Worm (Caenorhabditis elegans) whole organism, mixed stage, embryonic: ENCODE results near the gene pals-25.
"Not testable (repeated sequence)": the region's sequence is repeated elsewhere in the genome, so short reads cannot be mapped to it uniquely, and the experiment has no call there.

Source experiments
- blmp-1 ChIP-seq: fragments of 150-350 bp; optimal IDR thresholded peaks from 2 replicates; lab custom pipeline; 2014; ENCODE audit warnings: missing biosample characterization, missing genetic modification characterization
- ceh-43 ChIP-seq: fragments of 200-800 bp; sonication (Bioruptor generic); optimal IDR thresholded peaks from 2 replicates; lab custom pipeline; 2018; ENCODE audit warnings: mild to moderate bottlenecking, missing genetic modification characterization, moderate library complexity, missing compliant biosample characterization
- ceh-83 ChIP-seq: fragments of 200-800 bp; sonication (Bioruptor generic); optimal IDR thresholded peaks from 2 replicates; lab custom pipeline; 2018; ENCODE audit warnings: mild to moderate bottlenecking, missing genetic modification characterization, missing compliant biosample characterization
- ces-1 ChIP-seq: fragments of 150-350 bp; optimal IDR thresholded peaks from 2 replicates; lab custom pipeline; 2014; ENCODE audit warnings: missing biosample characterization, missing genetic modification reagents, missing genetic modification characterization
- cnd-1 ChIP-seq: fragments of 200-800 bp; sonication (Bioruptor generic); optimal IDR thresholded peaks from 2 replicates; lab custom pipeline; 2018; ENCODE audit warnings: mild to moderate bottlenecking, missing genetic modification characterization, missing compliant biosample characterization
- drap-1 ChIP-seq: fragments of 200-800 bp; sonication (Bioruptor generic); optimal IDR thresholded peaks from 3 replicates; lab custom pipeline; 2018; ENCODE audit warnings: mild to moderate bottlenecking, missing genetic modification characterization, missing compliant biosample characterization
- elt-1 ChIP-seq: sonication (generic microtip); optimal IDR thresholded peaks from 2 replicates; lab custom pipeline; 2017; ENCODE audit warnings: missing genetic modification characterization, mild to moderate bottlenecking, missing compliant biosample characterization, antibody characterized with exemption, moderate library complexity, borderline replicate concordance; ENCODE audit not compliant: insufficient read depth
- elt-3 ChIP-seq: fragments of 150-350 bp; optimal IDR thresholded peaks from 2 replicates; lab custom pipeline; 2014; ENCODE audit warnings: missing biosample characterization, missing genetic modification characterization
- flh-1 ChIP-seq: fragments of 200-800 bp; sonication (Bioruptor generic); optimal IDR thresholded peaks from 2 replicates; lab custom pipeline; 2018; ENCODE audit warnings: mild to moderate bottlenecking, missing genetic modification characterization, moderate library complexity, missing compliant biosample characterization
- ham-2 ChIP-seq: fragments of 200-800 bp; sonication (Bioruptor generic); optimal IDR thresholded peaks from 2 replicates; lab custom pipeline; 2018; ENCODE audit warnings: mild to moderate bottlenecking, missing genetic modification characterization, missing compliant biosample characterization
- lin-13 ChIP-seq: fragments of 150-350 bp; optimal IDR thresholded peaks from 2 replicates; lab custom pipeline; 2014; ENCODE audit warnings: missing biosample characterization, missing genetic modification characterization
- lin-32 ChIP-seq: fragments of 200-800 bp; sonication (Bioruptor generic); optimal IDR thresholded peaks from 2 replicates; lab custom pipeline; 2018; ENCODE audit warnings: mild to moderate bottlenecking, missing genetic modification characterization, missing compliant biosample characterization
- lsy-2 ChIP-seq: fragments of 150-350 bp; optimal IDR thresholded peaks from 2 replicates; lab custom pipeline; 2014; ENCODE audit warnings: missing biosample characterization, missing genetic modification characterization
- mab-5 ChIP-seq: fragments of 150-350 bp; optimal IDR thresholded peaks from 2 replicates; lab custom pipeline; 2014; ENCODE audit warnings: missing biosample characterization, missing genetic modification characterization
- mep-1 ChIP-seq: fragments of 150-350 bp; optimal IDR thresholded peaks from 2 replicates; lab custom pipeline; 2017; ENCODE audit warnings: missing biosample characterization, missing genetic modification reagents, missing genetic modification characterization, inconsistent platforms
- mls-2 ChIP-seq: sonication (generic microtip); optimal IDR thresholded peaks from 2 replicates; lab custom pipeline; 2016; ENCODE audit warnings: mild to moderate bottlenecking, missing genetic modification characterization, moderate library complexity, missing compliant biosample characterization
- nhr-2 ChIP-seq: fragments of 150-350 bp; optimal IDR thresholded peaks from 2 replicates; lab custom pipeline; 2014; ENCODE audit warnings: missing biosample characterization, missing genetic modification characterization
- nhr-28 ChIP-seq: fragments of 150-350 bp; optimal IDR thresholded peaks from 2 replicates; lab custom pipeline; 2014; ENCODE audit warnings: missing biosample characterization, missing genetic modification characterization
- nhr-76 ChIP-seq: sonication (generic microtip); optimal IDR thresholded peaks from 2 replicates; lab custom pipeline; 2017; ENCODE audit warnings: missing biosample characterization, missing genetic modification characterization
- pha-4 ChIP-seq: fragments of 150-350 bp; optimal IDR thresholded peaks from 2 replicates; lab custom pipeline; 2018; ENCODE audit warnings: missing biosample characterization, missing genetic modification reagents, missing genetic modification characterization
- sem-2 ChIP-seq: fragments of 200-800 bp; sonication (Bioruptor generic); optimal IDR thresholded peaks from 2 replicates; lab custom pipeline; 2018; ENCODE audit warnings: mild to moderate bottlenecking, missing genetic modification characterization, missing compliant biosample characterization
- snpc-4 ChIP-seq: fragments of 150-350 bp; optimal IDR thresholded peaks from 2 replicates; lab custom pipeline; 2014; ENCODE audit warnings: missing biosample characterization, missing genetic modification characterization
- sptf-1 ChIP-seq: sonication (generic microtip); optimal IDR thresholded peaks from 2 replicates; lab custom pipeline; 2017; ENCODE audit warnings: mild to moderate bottlenecking, missing genetic modification characterization, moderate library complexity, missing compliant biosample characterization
- tbx-8 ChIP-seq: fragments of 200-800 bp; sonication (Bioruptor generic); optimal IDR thresholded peaks from 2 replicates; lab custom pipeline; 2018; ENCODE audit warnings: mild to moderate bottlenecking, missing genetic modification characterization, moderate library complexity, missing compliant biosample characterization
- unc-120 ChIP-seq: sonication (generic microtip); optimal IDR thresholded peaks from 2 replicates; lab custom pipeline; 2017; ENCODE audit warnings: missing genetic modification characterization, missing compliant biosample characterization; ENCODE audit not compliant: poor library complexity, severe bottlenecking
- unc-39 ChIP-seq: fragments of 150-350 bp; optimal IDR thresholded peaks from 2 replicates; lab custom pipeline; 2014; ENCODE audit warnings: missing biosample characterization, missing genetic modification characterization
- unc-62 ChIP-seq: fragments of 150-350 bp; optimal IDR thresholded peaks from 2 replicates; lab custom pipeline; 2014; ENCODE audit warnings: missing biosample characterization, missing genetic modification reagents, missing genetic modification characterization
- zip-8 ChIP-seq: fragments of 150-350 bp; optimal IDR thresholded peaks from 2 replicates; lab custom pipeline; 2014; ENCODE audit warnings: missing biosample characterization, missing genetic modification characterization
- ztf-11 ChIP-seq: fragments of 150-350 bp; optimal IDR thresholded peaks from 2 replicates; lab custom pipeline; 2014; ENCODE audit warnings: missing biosample characterization, missing genetic modification characterization

The pals-25 gene

ce11 chrIII:117210-117609 is 17.1 kb upstream of the pals-25 start, which contains the start of gene C29F9.5:
TSS of gene C29F9.5 (plus strand) at chrIII:117510.
- TF ChIP-seq ham-2 (no peak), drap-1 (GFP tag; lab: Kevin White, UChicago) (no peak), pha-4 (no peak), ztf-11 (tag; lab: Kevin White, UChicago) (no peak)

ce11 chrIII:117857-118256 is 16.4 kb upstream of the pals-25 start:
- TF ChIP-seq lin-32 (GFP tag; lab: Kevin White, UChicago) = no peak
- TF ChIP-seq ham-2 = no peak

ce11 chrIII:120199-120598 is 14.1 kb upstream of the pals-25 start, which contains the start of gene pals-24:
TSS of gene pals-24 (plus strand) at chrIII:120435.
- TF ChIP-seq unc-120 (no peak), zip-8 (no peak), mab-5 (no peak), ces-1 (GFP tag; lab: Kevin White, UChicago) (no peak), ceh-43 (GFP tag; lab: Kevin White, UChicago) (no peak), mls-2 (tag; lab: Kevin White, UChicago) (no peak), unc-39 (tag; lab: Kevin White, UChicago) (no peak), nhr-2 (tag; lab: Kevin White, UChicago) (no peak), blmp-1 (tag; lab: Kevin White, UChicago) (no peak), nhr-28 (no peak)
- TF ChIP-seq, all 35 proteins: peak for 0

- not testable (repeated sequence) for TF ChIP-seq elt-1; nhr-76 (tag; lab: Kevin White, UChicago); cnd-1 (tag; lab: Kevin White, UChicago)
Observed at ce11 chrIII:121983-122449, 12.3 kb upstream of the pals-25 start, which contains the start of gene C29F9.12. TSS of gene C29F9.12 (minus strand) at chrIII:122033.

ce11 chrIII:124478-124877 is 9.8 kb upstream of the pals-25 start, which contains the start of gene pals-23:
TSS of gene pals-23 (plus strand) at chrIII:124778.
- no peak for TF ChIP-seq ztf-11 (tag; lab: Kevin White, UChicago)
- TF ChIP-seq pha-4 = no peak
- TF ChIP-seq tbx-8 (GFP tag; lab: Kevin White, UChicago) = no peak
- TF ChIP-seq sptf-1 (tag; lab: Kevin White, UChicago) = no peak
- no peak for TF ChIP-seq ces-1 (GFP tag; lab: Kevin White, UChicago)
- no peak for TF ChIP-seq lin-32 (GFP tag; lab: Kevin White, UChicago)
- TF ChIP-seq lin-13 = no peak
- no peak for TF ChIP-seq nhr-76 (tag; lab: Kevin White, UChicago)
- no peak for TF ChIP-seq ham-2
- no peak for TF ChIP-seq blmp-1 (tag; lab: Kevin White, UChicago)
- no peak for TF ChIP-seq mab-5
- no peak for TF ChIP-seq flh-1
- TF ChIP-seq snpc-4 (tag; lab: Kevin White, UChicago) = no peak
- no peak for TF ChIP-seq zip-8
- TF ChIP-seq ceh-83 (GFP tag; lab: Kevin White, UChicago) = no peak
- no peak for TF ChIP-seq mep-1 (tag; lab: Kevin White, UChicago)
- TF ChIP-seq sem-2 (GFP tag; lab: Kevin White, UChicago) = no peak
- TF ChIP-seq nhr-28 = no peak
- TF ChIP-seq cnd-1 (tag; lab: Kevin White, UChicago) = no peak

ce11 chrIII:130650-131049 is 3.6 kb upstream of the pals-25 start, which contains the start of the genes nhr-280 and C29F9.2:
TSS of gene nhr-280 (minus strand) at chrIII:130750.
TSS of gene C29F9.2 (plus strand) at chrIII:130947.
- TF ChIP-seq mep-1 (tag; lab: Kevin White, UChicago) (no peak), elt-3 (tag; lab: Kevin White, UChicago) (no peak), mab-5 (no peak), elt-1 (no peak), unc-62 (GFP tag; lab: Kevin White, UChicago) (no peak), nhr-76 (tag; lab: Kevin White, UChicago) (no peak), lsy-2 (tag; lab: Kevin White, UChicago) (no peak), nhr-28 (no peak), snpc-4 (tag; lab: Kevin White, UChicago) (no peak), zip-8 (no peak), ham-2 (no peak)
